Worm (Caenorhabditis elegans): Measurements from ENCODE around the gene C04G6.11.
"Not testable (repeated sequence)": the region's sequence is repeated elsewhere in the genome, so short reads cannot be mapped to it uniquely, and the experiment has no call there.

Gene C04G6.11

ce11 chrII:5120612-5121011 is 17.0 kb upstream of the C04G6.11 start:
- TF ChIP-seq snpc-1.1 (tag; optimal IDR thresholded peaks at IDR 0.05; ENCODE audit: insufficient read depth) = no peak
- no peak for TF ChIP-seq attf-5 (GFP tag; optimal IDR thresholded peaks at IDR 0.05)
- no peak for TF ChIP-seq ztf-22 (GFP tag; optimal IDR thresholded peaks at IDR 0.05)
- no peak for TF ChIP-seq F22D6.2 (tag; optimal IDR thresholded peaks at IDR 0.05)
- no peak for TF ChIP-seq cebp-2 (GFP tag; IDR thresholded peaks at IDR 0.05)
- no peak for TF ChIP-seq lin-40 (tag; optimal IDR thresholded peaks at IDR 0.05)
- TF ChIP-seq rcor-1 (GFP tag; IDR thresholded peaks at IDR 0.05) = no peak
- no peak for TF ChIP-seq akir-1 (GFP tag; optimal IDR thresholded peaks at IDR 0.05)
- TF ChIP-seq F33H1.4 (GFP tag; IDR thresholded peaks at IDR 0.05) = no peak
- no peak for TF ChIP-seq snpc-1.3 (tag; optimal IDR thresholded peaks at IDR 0.05; ENCODE audit: insufficient read depth)
- no peak for TF ChIP-seq ztf-6 (GFP tag; IDR thresholded peaks at IDR 0.05)
- TF ChIP-seq aptf-3 (GFP tag; IDR thresholded peaks at IDR 0.05) = no peak
- no peak for TF ChIP-seq F49E8.2 (tag; optimal IDR thresholded peaks at IDR 0.05; ENCODE audit: insufficient read depth)
- no peak for TF ChIP-seq ztf-18 (tag; optimal IDR thresholded peaks at IDR 0.05)
- TF ChIP-seq hmg-20 (GFP tag; IDR thresholded peaks at IDR 0.05) = no peak
- TF ChIP-seq F23B12.7 (tag; optimal IDR thresholded peaks at IDR 0.05; ENCODE audit: insufficient read depth) = no peak
- TF ChIP-seq mxl-1 (tag; optimal IDR thresholded peaks at IDR 0.05) = no peak
- TF ChIP-seq nhr-90 (tag; optimal IDR thresholded peaks at IDR 0.05) = no peak
- TF ChIP-seq ceh-100 (GFP tag; IDR thresholded peaks at IDR 0.05) = no peak
- TF ChIP-seq lin-26 (GFP tag; IDR thresholded peaks at IDR 0.05) = no peak

ce11 chrII:5115733-5116132 is 12.1 kb upstream of the C04G6.11 start, which contains the start of gene srsy-1:
srsy-1 (plus strand) TSS chrII:5116033.
- TF ChIP-seq akir-1 (GFP tag; optimal IDR thresholded peaks at IDR 0.05) (no peak), ztf-25 (GFP tag; IDR thresholded peaks at IDR 0.05) (no peak), nfya-1 (tag; optimal IDR thresholded peaks at IDR 0.05; ENCODE audit: borderline replicate concordance, insufficient read depth) (no peak), athp-1 (tag; optimal IDR thresholded peaks at IDR 0.05) (no peak), snpc-3.4 (tag; optimal IDR thresholded peaks at IDR 0.05) (no peak), lag-1 (GFP tag; IDR thresholded peaks at IDR 0.05) (no peak), dpff-1 (tag; optimal IDR thresholded peaks at IDR 0.05) (no peak), egrh-3 (GFP tag; IDR thresholded peaks at IDR 0.05) (no peak), F57A8.1 (GFP tag; optimal IDR thresholded peaks at IDR 0.05) (no peak), Y95B8A.8 (GFP tag; IDR thresholded peaks at IDR 0.05) (no peak), madf-8 (GFP tag; conservative IDR thresholded peaks at IDR 0.05) (no peak), Y53F4B.3 (GFP tag; IDR thresholded peaks at IDR 0.05) (no peak), rpc-1 (optimal IDR thresholded peaks at IDR 0.05) (no peak), rpc-1 (tag; optimal IDR thresholded peaks at IDR 0.05) (no peak), F55B11.4 (tag; optimal IDR thresholded peaks at IDR 0.05; ENCODE audit: borderline replicate concordance, insufficient read depth) (no peak)

- TF ChIP-seq egl-44 (GFP tag; IDR thresholded peaks at IDR 0.05); rec-8 (tag; optimal IDR thresholded peaks at IDR 0.05); madf-10 (tag; optimal IDR thresholded peaks at IDR 0.05): not testable (repeated sequence)
Observed at ce11 chrII:5115235-5115634, 11.6 kb upstream of the C04G6.11 start, which contains the start of gene msp-74. msp-74 (minus strand) TSS chrII:5115335.
